Worm (Caenorhabditis elegans) whole organism, dauer: Measurements from ENCODE around the gene F18A11.2.

Experiments used
- unc-62 ChIP-seq: sonication (generic microtip); optimal IDR thresholded peaks from 2 replicates; lab custom pipeline; 2017; ENCODE audit warnings: missing biosample characterization, missing genetic modification reagents, missing genetic modification characterization

Gene F18A11.2

ce11 chrII:13083752-13084214, 52.3 kb downstream of the F18A11.2 start, which contains the start of the genes Y81G3A.1 and gcn-2:
Gene Y81G3A.1, minus strand, starts transcription at chrII:13083926.
Gene gcn-2, plus strand, starts transcription at chrII:13084164.
- no peak for TF ChIP-seq unc-62 (GFP tag; lab: Kevin White, UChicago)

DNA sequence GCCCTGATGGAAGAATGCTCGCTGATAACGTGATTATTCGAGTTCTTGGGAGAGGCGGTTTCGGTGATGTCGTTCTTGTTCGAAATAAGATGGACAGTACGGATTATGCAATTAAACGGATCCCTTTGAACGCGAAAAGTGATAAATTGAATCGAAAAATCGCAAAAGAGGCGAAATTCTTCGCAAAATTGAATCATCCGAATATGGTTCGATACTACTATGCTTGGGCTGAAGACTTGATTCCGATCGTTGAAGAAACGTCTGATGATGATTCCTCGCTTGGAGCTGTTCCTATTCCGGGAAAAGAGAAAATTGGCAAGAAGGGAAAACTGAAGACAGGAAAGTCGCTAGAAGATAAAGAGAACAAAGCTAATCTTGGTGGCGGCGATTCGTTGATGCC, 54.5 kb downstream of the F18A11.2 start:
- no peak for TF ChIP-seq unc-62 (GFP tag; lab: Kevin White, UChicago)
